Worm (Caenorhabditis elegans): ENCODE data around the gene ZK742.7.

ce11 chrV:7811758-7812157, 13.6 kb downstream of the ZK742.7 start, which contains the start of gene ZK742.4:
- TF ChIP-seq lag-1 (GFP tag; IDR thresholded peaks at IDR 0.05): no peak
- no peak for TF ChIP-seq unc-62 (GFP tag; optimal IDR thresholded peaks at IDR 0.05)
- TF ChIP-seq mel-28 (tag; optimal IDR thresholded peaks at IDR 0.05; ENCODE audit: borderline replicate concordance): no peak
- no peak for TF ChIP-seq unc-130 (GFP tag; optimal IDR thresholded peaks at IDR 0.05)
- TF ChIP-seq tbx-9 (tag; optimal IDR thresholded peaks at IDR 0.05; ENCODE audit: borderline replicate concordance): no peak
